Worm (Caenorhabditis elegans) whole organism, L3 larva: ENCODE data around the gene ugt-40.

Experiments used
- ZK546.5 ChIP-seq: sonication (generic microtip); optimal IDR thresholded peaks from 2 replicates; lab custom pipeline; 2017; ENCODE audit warnings: missing biosample characterization, missing genetic modification characterization
- aly-2 ChIP-seq: fragments of 150-350 bp; optimal IDR thresholded peaks from 2 replicates; lab custom pipeline; 2014; ENCODE audit warnings: missing biosample characterization, missing genetic modification characterization
- ama-1 ChIP-seq: fragments of 150-350 bp; optimal IDR thresholded peaks from 2 replicates; lab custom pipeline; 2018
- ceh-16 ChIP-seq: sonication (generic microtip); optimal IDR thresholded peaks from 2 replicates; lab custom pipeline; 2017; ENCODE audit warnings: missing biosample characterization, missing genetic modification characterization
- ceh-28 ChIP-seq: fragments of 150-350 bp; optimal IDR thresholded peaks from 2 replicates; lab custom pipeline; 2014; ENCODE audit warnings: missing biosample characterization, missing genetic modification reagents, missing genetic modification characterization
- ceh-82 ChIP-seq: fragments of 150-350 bp; optimal IDR thresholded peaks from 2 replicates; lab custom pipeline; 2014; ENCODE audit warnings: missing biosample characterization, missing genetic modification characterization
- ceh-9 ChIP-seq: sonication (generic microtip); optimal IDR thresholded peaks from 2 replicates; lab custom pipeline; 2018; ENCODE audit warnings: missing biosample characterization, missing genetic modification characterization
- daf-12 ChIP-seq: fragments of 150-350 bp; optimal IDR thresholded peaks from 2 replicates; lab custom pipeline; 2014; ENCODE audit warnings: missing biosample characterization, missing genetic modification reagents, missing genetic modification characterization
- egl-27 ChIP-seq: sonication (generic microtip); optimal IDR thresholded peaks from 4 replicates; lab custom pipeline; 2017; ENCODE audit warnings: missing biosample characterization, missing genetic modification reagents, missing genetic modification characterization
- egl-5 ChIP-seq: fragments of 150-350 bp; optimal IDR thresholded peaks from 2 replicates; lab custom pipeline; 2017; ENCODE audit warnings: missing biosample characterization, missing genetic modification reagents, missing genetic modification characterization, inconsistent platforms
- elt-1 ChIP-seq: fragments of 150-350 bp; optimal IDR thresholded peaks from 2 replicates; lab custom pipeline; 2014; ENCODE audit warnings: missing biosample characterization, missing genetic modification characterization
- elt-2 ChIP-seq: sonication (generic microtip); optimal IDR thresholded peaks from 2 replicates; lab custom pipeline; 2016; ENCODE audit warnings: missing genetic modification reagents, mild to moderate bottlenecking, missing genetic modification characterization, missing compliant biosample characterization
- elt-3 ChIP-seq, 3 experiments: fragments of 150-350 bp in 1 of 3; sonication (generic microtip) in 2 of 3; optimal IDR thresholded peaks; 2 replicates in 2 of 3; 4 replicates in 1 of 3; lab custom pipeline; 2014 to 2017; ENCODE audit warnings: missing biosample characterization in 3 of 3, missing genetic modification characterization in 3 of 3
- fkh-10 ChIP-seq: sonication (generic microtip); optimal IDR thresholded peaks from 2 replicates; lab custom pipeline; 2017; ENCODE audit warnings: missing biosample characterization, missing genetic modification reagents, missing genetic modification characterization
- fkh-2 ChIP-seq: fragments of 150-350 bp; optimal IDR thresholded peaks from 2 replicates; lab custom pipeline; 2014; ENCODE audit warnings: missing biosample characterization, missing genetic modification reagents, missing genetic modification characterization
- fos-1 ChIP-seq: fragments of 150-350 bp; optimal IDR thresholded peaks from 2 replicates; lab custom pipeline; 2014; ENCODE audit warnings: missing biosample characterization, missing genetic modification characterization
- hmg-11 ChIP-seq: sonication (generic microtip); optimal IDR thresholded peaks from 2 replicates; lab custom pipeline; 2016; ENCODE audit warnings: missing genetic modification characterization, missing compliant biosample characterization
- jun-1 ChIP-seq: fragments of 150-350 bp; optimal IDR thresholded peaks from 2 replicates; lab custom pipeline; 2014; ENCODE audit warnings: missing biosample characterization, missing genetic modification reagents, missing genetic modification characterization
- lin-15B ChIP-seq: fragments of 150-350 bp; optimal IDR thresholded peaks from 2 replicates; lab custom pipeline; 2014; ENCODE audit warnings: missing biosample characterization, missing genetic modification characterization
- lin-39 ChIP-seq: fragments of 150-350 bp; optimal IDR thresholded peaks from 2 replicates; lab custom pipeline; 2018; ENCODE audit warnings: missing biosample characterization, missing genetic modification reagents, missing genetic modification characterization
- lsy-12 ChIP-seq: sonication (generic microtip); optimal IDR thresholded peaks from 2 replicates; lab custom pipeline; 2016; ENCODE audit warnings: mild to moderate bottlenecking, missing genetic modification characterization, missing compliant biosample characterization
- nfya-1 ChIP-seq: sonication (generic microtip); optimal IDR thresholded peaks from 2 replicates; lab custom pipeline; 2017; ENCODE audit warnings: missing genetic modification characterization, mild to moderate bottlenecking, missing compliant biosample characterization, antibody characterized with exemption, moderate library complexity; ENCODE audit not compliant: insufficient read depth
- nhr-11 ChIP-seq: fragments of 150-350 bp; optimal IDR thresholded peaks from 2 replicates; lab custom pipeline; 2014; ENCODE audit warnings: missing biosample characterization, missing genetic modification characterization
- nhr-12 ChIP-seq: fragments of 150-350 bp; optimal IDR thresholded peaks from 2 replicates; lab custom pipeline; 2014; ENCODE audit warnings: missing biosample characterization, missing genetic modification characterization
- nhr-23 ChIP-seq: fragments of 150-350 bp; optimal IDR thresholded peaks from 2 replicates; lab custom pipeline; 2014; ENCODE audit warnings: missing biosample characterization, missing genetic modification reagents, missing genetic modification characterization
- nhr-237 ChIP-seq: fragments of 150-350 bp; optimal IDR thresholded peaks from 2 replicates; lab custom pipeline; 2014; ENCODE audit warnings: missing biosample characterization, missing genetic modification characterization
- nhr-28 ChIP-seq: fragments of 150-350 bp; optimal IDR thresholded peaks from 2 replicates; lab custom pipeline; 2014; ENCODE audit warnings: missing biosample characterization, missing genetic modification characterization
- nhr-43 ChIP-seq: sonication (generic microtip); optimal IDR thresholded peaks from 2 replicates; lab custom pipeline; 2016; ENCODE audit warnings: mild to moderate bottlenecking, missing genetic modification characterization, missing compliant biosample characterization; ENCODE audit not compliant: poor library complexity, severe bottlenecking
- nhr-76 ChIP-seq: fragments of 150-350 bp; sonication (generic microtip); optimal IDR thresholded peaks from 5 replicates; lab custom pipeline; 2014; ENCODE audit warnings: missing biosample characterization, missing genetic modification characterization
- nhr-77 ChIP-seq: fragments of 150-350 bp; optimal IDR thresholded peaks from 2 replicates; lab custom pipeline; 2014; ENCODE audit warnings: missing biosample characterization, missing genetic modification characterization
- pqm-1 ChIP-seq: fragments of 150-350 bp; optimal IDR thresholded peaks from 2 replicates; lab custom pipeline; 2017; ENCODE audit warnings: missing biosample characterization, missing genetic modification characterization, inconsistent platforms
- sea-2 ChIP-seq: fragments of 150-350 bp; sonication (generic microtip); optimal IDR thresholded peaks from 4 replicates; lab custom pipeline; 2014; ENCODE audit warnings: missing biosample characterization, missing genetic modification reagents, missing genetic modification characterization
- skn-1 ChIP-seq: fragments of 150-350 bp; optimal IDR thresholded peaks from 2 replicates; lab custom pipeline; 2014; ENCODE audit warnings: missing biosample characterization, missing genetic modification characterization
- unc-39 ChIP-seq: sonication (generic microtip); optimal IDR thresholded peaks from 4 replicates; lab custom pipeline; 2017; ENCODE audit warnings: missing biosample characterization, missing genetic modification characterization
- ztf-11 ChIP-seq: fragments of 150-350 bp; optimal IDR thresholded peaks from 2 replicates; lab custom pipeline; 2014; ENCODE audit warnings: missing biosample characterization, missing genetic modification characterization
- ztf-4 ChIP-seq: fragments of 150-350 bp; optimal IDR thresholded peaks from 2 replicates; lab custom pipeline; 2014; ENCODE audit warnings: missing biosample characterization, missing genetic modification characterization

ugt-40 gene

ce11 chrV:7136859-7137258, 4.9 kb downstream of the ugt-40 start:
- TF ChIP-seq nhr-23 (no peak), elt-2 (no peak), nhr-28 (no peak), daf-12 (tag; lab: Kevin White, UChicago) (no peak), fos-1 (no peak), lsy-12 (tag; lab: Kevin White, UChicago) (no peak), nhr-237 (tag; lab: Kevin White, UChicago) (no peak), elt-1 (tag; lab: Kevin White, UChicago) (no peak), ceh-9 (no peak), jun-1 (tag; lab: Kevin White, UChicago) (no peak), pqm-1 (tag; lab: Kevin White, UChicago) (no peak), nhr-43 (tag; lab: Kevin White, UChicago) (no peak), nhr-11 (no peak), ama-1 (lab: Kevin White, UChicago) (no peak)

ce11 chrV:7133963-7134362, 7.8 kb downstream of the ugt-40 start, which contains the start of gene F10D2.16:
TSS of gene F10D2.16 (plus strand) at chrV:7134263.
- TF ChIP-seq ama-1 (lab: Kevin White, UChicago) (no peak), unc-39 (tag; lab: Kevin White, UChicago) (no peak), ZK546.5 (tag; lab: Kevin White, UChicago) (no peak), ceh-28 (no peak), ceh-82 (tag; lab: Kevin White, UChicago) (no peak), egl-27 (tag; lab: Kevin White, UChicago) (no peak), elt-3 (tag; optimal IDR thresholded peaks at IDR 0.05; lab: Kevin White, UChicago) (no peak), ceh-16 (tag; lab: Kevin White, UChicago) (no peak), fkh-2 (tag; lab: Kevin White, UChicago) (no peak), pqm-1 (tag; lab: Kevin White, UChicago) (no peak), egl-5 (tag; lab: Kevin White, UChicago) (no peak)

ce11 chrV:7132248-7132647, 9.5 kb downstream of the ugt-40 start, which contains the start of gene sre-10:
TSS of gene sre-10 (plus strand) at chrV:7132548.
- TF ChIP-seq ZK546.5 (tag; lab: Kevin White, UChicago) (no peak), lin-39 (tag; lab: Kevin White, UChicago) (no peak), ceh-82 (tag; lab: Kevin White, UChicago) (no peak), ztf-11 (no peak), nhr-12 (tag; lab: Kevin White, UChicago) (no peak), skn-1 (tag; lab: Kevin White, UChicago) (no peak), lin-15B (tag; lab: Kevin White, UChicago) (no peak), fos-1 (no peak), nhr-11 (no peak), daf-12 (tag; lab: Kevin White, UChicago) (no peak), nhr-76 (tag; lab: Kevin White, UChicago) (no peak), nhr-237 (tag; lab: Kevin White, UChicago) (no peak), fkh-10 (GFP tag; lab: Kevin White, UChicago) (no peak)

ce11 chrV:7130974-7131373, 10.8 kb downstream of the ugt-40 start, which contains the start of gene srx-36:
TSS of gene srx-36 (minus strand) at chrV:7131074.
- TF ChIP-seq fkh-2 (tag; lab: Kevin White, UChicago) (no peak), elt-2 (no peak), aly-2 (tag; lab: Kevin White, UChicago) (no peak), nhr-12 (tag; lab: Kevin White, UChicago) (no peak), hmg-11 (no peak), ztf-4 (tag; lab: Kevin White, UChicago) (no peak), nhr-23 (no peak), nfya-1 (tag; lab: Kevin White, UChicago) (no peak), lin-39 (tag; lab: Kevin White, UChicago) (no peak), lin-15B (tag; lab: Kevin White, UChicago) (no peak), ceh-82 (tag; lab: Kevin White, UChicago) (no peak), ceh-9 (no peak), nhr-77 (tag; lab: Kevin White, UChicago) (no peak), elt-3 (tag; optimal IDR thresholded peaks at IDR 0.05; lab: Kevin White, UChicago) (no peak)

- TF ChIP-seq ceh-9 = no peak
- no peak for TF ChIP-seq fkh-2 (tag; lab: Kevin White, UChicago)
- TF ChIP-seq egl-27 (tag; lab: Kevin White, UChicago) = no peak
- no peak for TF ChIP-seq elt-3 (tag; optimal IDR thresholded peaks at IDR 0.05; lab: Kevin White, UChicago)
- TF ChIP-seq sea-2 (GFP tag; lab: Kevin White, UChicago) = no peak
- no peak for TF ChIP-seq fkh-10 (GFP tag; lab: Kevin White, UChicago)
These were observed 12.3 kb downstream of the ugt-40 start, which contains the start of gene T01C4.8 for ce11 chrV:7129460-7129859. TSS of gene T01C4.8 (minus strand) at chrV:7129560.
